Worm (Caenorhabditis elegans): ENCODE data around the gene cnc-4.

cnc-4 gene

DNA sequence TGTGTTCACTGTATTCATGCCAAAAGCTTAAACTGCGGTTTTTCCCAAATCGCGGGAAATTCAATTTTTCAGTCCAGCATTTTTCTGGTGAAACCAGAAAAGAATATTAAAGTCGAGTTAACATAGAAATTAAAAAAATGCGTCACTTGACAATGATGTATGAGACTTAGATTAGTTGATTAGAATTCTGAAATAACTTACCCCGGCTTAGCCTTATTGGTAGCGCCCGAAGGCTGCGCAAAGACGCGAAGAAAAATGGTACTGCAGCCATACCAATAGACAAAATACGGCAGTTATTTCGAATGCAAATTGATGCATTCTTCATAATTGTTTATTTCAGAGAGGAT is 13.6 kb upstream of the cnc-4 start:
- no peak for TF ChIP-seq nhr-28 (tag; optimal IDR thresholded peaks at IDR 0.05)
- TF ChIP-seq aha-1 (tag): no peak
- TF ChIP-seq nhr-48 (tag; optimal IDR thresholded peaks at IDR 0.05): no peak
- no peak for TF ChIP-seq ceh-32 (tag; optimal IDR thresholded peaks at IDR 0.05; ENCODE audit: poor library complexity)
- no peak for TF ChIP-seq lim-7 (GFP tag; IDR thresholded peaks at IDR 0.05)
- no peak for TF ChIP-seq nhr-25 (tag; optimal IDR thresholded peaks at IDR 0.05; ENCODE audit: borderline replicate concordance, insufficient read depth)
- no peak for TF ChIP-seq mdl-1 (tag; optimal IDR thresholded peaks at IDR 0.05)
- no peak for TF ChIP-seq R02D3.7 (tag; optimal IDR thresholded peaks at IDR 0.05)
- no peak for TF ChIP-seq zip-11 (GFP tag; IDR thresholded peaks at IDR 0.05)
- TF ChIP-seq jun-1 (tag; optimal IDR thresholded peaks at IDR 0.05): no peak
- no peak for TF ChIP-seq egl-43 (GFP tag; IDR thresholded peaks at IDR 0.05)
- TF ChIP-seq Y105C5A.15 (GFP tag; IDR thresholded peaks at IDR 0.05): no peak
- TF ChIP-seq fos-1 (tag; optimal IDR thresholded peaks at IDR 0.05): no peak
- TF ChIP-seq hlh-30 (tag; optimal IDR thresholded peaks at IDR 0.05; ENCODE audit: insufficient read depth): no peak
- TF ChIP-seq skn-1 (tag; optimal IDR thresholded peaks at IDR 0.05): no peak
- no peak for TF ChIP-seq ceh-28 (tag; optimal IDR thresholded peaks at IDR 0.05)
- no peak for TF ChIP-seq snpc-4 (tag; optimal IDR thresholded peaks at IDR 0.05)
- no peak for TF ChIP-seq fkh-10 (GFP tag; optimal IDR thresholded peaks at IDR 0.05)
- TF ChIP-seq ztf-7 (tag; optimal IDR thresholded peaks at IDR 0.05): no peak
- TF ChIP-seq lsy-2 (tag; optimal IDR thresholded peaks at IDR 0.05): no peak

DNA sequence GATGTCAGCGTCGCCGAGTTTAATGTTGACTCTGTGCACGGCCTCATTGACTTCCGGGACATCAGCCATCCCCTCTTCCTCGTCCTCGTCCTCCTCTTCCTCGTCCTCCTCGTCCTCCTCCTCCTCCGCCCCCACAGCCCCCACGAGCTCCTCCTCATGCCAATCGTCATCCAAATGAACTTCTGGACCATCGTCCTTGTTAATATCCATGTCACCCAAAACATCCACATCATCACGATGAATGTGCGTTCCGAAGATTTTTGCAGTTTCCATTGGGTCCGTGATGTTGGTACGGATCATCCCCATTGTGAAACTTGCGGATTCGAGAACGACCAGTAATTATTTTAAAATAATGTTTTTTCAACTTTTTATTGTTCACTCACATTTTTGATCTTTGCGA is 12.6 kb upstream of the cnc-4 start:
- TF ChIP-seq set-16 (GFP tag; IDR thresholded peaks at IDR 0.05) (peak; percentile 80), tag-97 (GFP tag; IDR thresholded peaks at IDR 0.05) (no peak), unc-39 (tag; optimal IDR thresholded peaks at IDR 0.05) (no peak), attf-4 (tag; optimal IDR thresholded peaks at IDR 0.05) (no peak), aha-1 (tag) (peak; percentile 99), hif-1 (tag; optimal IDR thresholded peaks at IDR 0.05) (no peak)

DNA sequence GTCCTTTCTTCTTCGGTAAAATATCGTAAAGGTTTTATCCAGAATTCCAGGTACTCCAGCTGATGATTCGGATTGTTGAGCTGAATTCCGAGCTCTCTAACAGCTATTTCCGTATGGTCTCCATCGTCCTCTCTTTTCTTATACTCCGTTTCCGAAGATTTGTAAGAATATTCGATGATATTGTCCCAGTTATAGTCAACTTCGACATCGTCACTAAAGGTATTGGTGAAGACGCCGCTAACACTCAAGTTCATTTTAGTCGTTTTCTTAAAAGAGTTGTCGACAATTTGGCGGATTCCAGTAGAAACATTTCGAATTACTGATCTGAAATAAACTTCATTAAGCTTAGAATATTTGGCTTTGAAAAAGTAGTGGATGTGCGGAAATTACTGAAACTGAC is 11.9 kb upstream of the cnc-4 start:
- TF ChIP-seq zip-11 (GFP tag; IDR thresholded peaks at IDR 0.05) (no peak), Y105C5A.15 (GFP tag; IDR thresholded peaks at IDR 0.05) (no peak), pqm-1 (tag; optimal IDR thresholded peaks at IDR 0.05) (no peak), ctbp-1 (GFP tag; IDR thresholded peaks at IDR 0.05) (no peak), Y75B8A.6 (GFP tag; IDR thresholded peaks at IDR 0.05) (no peak), ztf-7 (tag; optimal IDR thresholded peaks at IDR 0.05) (no peak), mes-2 (tag; optimal IDR thresholded peaks at IDR 0.05; ENCODE audit: poor library complexity, severe bottlenecking) (no peak), unc-39 (tag; optimal IDR thresholded peaks at IDR 0.05) (no peak), skn-1 (tag; optimal IDR thresholded peaks at IDR 0.05) (no peak)

DNA sequence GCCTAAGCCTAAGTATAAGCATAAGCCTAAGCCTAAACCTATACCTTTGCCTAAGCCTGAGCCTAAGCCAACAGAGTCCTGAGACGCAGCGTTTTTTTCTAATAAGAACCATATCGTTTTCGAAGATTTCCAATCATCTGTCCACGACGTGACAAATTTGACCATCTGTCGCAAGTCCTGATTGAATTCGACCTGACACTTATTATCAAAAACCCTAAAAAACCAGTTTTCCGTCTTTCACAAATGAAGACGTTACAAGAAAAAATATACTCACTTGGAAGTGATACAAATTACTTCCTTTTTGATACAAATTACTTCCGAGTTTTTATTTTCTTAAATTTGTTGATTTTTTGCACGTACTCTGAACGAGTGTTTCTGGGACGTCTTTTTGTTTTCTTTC is 8.8 kb upstream of the cnc-4 start:
- TF ChIP-seq aha-1 (tag) (peak; percentile 84), unc-62 (GFP tag; optimal IDR thresholded peaks at IDR 0.05 in 1 of 2) (peak in 1 of 2 experiments; percentile 88), unc-62 (tag; optimal IDR thresholded peaks at IDR 0.05) (no peak), hlh-30 (tag; optimal IDR thresholded peaks at IDR 0.05; ENCODE audit: insufficient read depth) (peak; percentile 6), lin-29 (GFP tag; IDR thresholded peaks at IDR 0.05) (no peak), saeg-2 (GFP tag; IDR thresholded peaks at IDR 0.05) (no peak), pha-4 (GFP tag; IDR thresholded peaks at IDR 0.05) (no peak), pha-4 (tag; optimal IDR thresholded peaks at IDR 0.05) (no peak)

DNA sequence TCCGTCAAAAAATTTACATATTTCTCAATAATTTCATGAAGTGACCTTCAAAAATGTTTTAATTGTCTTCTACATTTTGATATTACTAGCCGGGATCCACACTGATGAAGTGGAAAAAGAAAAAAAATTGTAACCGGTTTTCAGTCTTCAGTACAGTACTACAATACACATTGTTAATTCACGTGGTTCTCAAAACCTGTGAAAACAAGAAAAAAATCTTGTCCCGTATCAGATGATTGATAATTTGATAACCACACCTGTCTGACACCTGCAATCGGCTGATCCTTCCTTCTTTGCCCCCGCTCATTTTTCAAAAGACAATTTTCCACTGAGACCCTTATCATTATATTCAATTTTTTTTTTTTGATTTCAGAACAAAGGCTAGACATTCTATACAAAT is 8.2 kb upstream of the cnc-4 start, which contains the start of gene R09B5.11:
Gene R09B5.11, plus strand, starts transcription at position 374 of the 400 bp plus-strand sequence.
- TF ChIP-seq dpl-1 (GFP tag; optimal IDR thresholded peaks at IDR 0.05): no peak
- peak; percentile 36 for TF ChIP-seq dmd-6 (GFP tag; IDR thresholded peaks at IDR 0.05)
- peak; percentile 47 for TF ChIP-seq hlh-30 (tag; optimal IDR thresholded peaks at IDR 0.05; ENCODE audit: insufficient read depth)
- peak; percentile 16 for TF ChIP-seq cey-2 (tag; optimal IDR thresholded peaks at IDR 0.05; ENCODE audit: borderline replicate concordance, insufficient read depth)
- TF ChIP-seq nhr-48 (tag; optimal IDR thresholded peaks at IDR 0.05): peak; percentile 7
- peak in 1 of 2 experiments; percentile 19 for TF ChIP-seq mdl-1 (tag; optimal IDR thresholded peaks at IDR 0.05)
- peak; percentile 17 for TF ChIP-seq hlh-11 (tag; optimal IDR thresholded peaks at IDR 0.05)
- TF ChIP-seq zip-11 (GFP tag; IDR thresholded peaks at IDR 0.05): no peak
- TF ChIP-seq aha-1 (tag): peak; percentile 11
- TF ChIP-seq daf-19 (GFP tag; conservative IDR thresholded peaks at IDR 0.05): no peak
- no peak for TF ChIP-seq ama-1 (optimal IDR thresholded peaks at IDR 0.05)
- TF ChIP-seq nhr-28 (tag; optimal IDR thresholded peaks at IDR 0.05): peak; percentile 68
